Fruit fly (Drosophila melanogaster) whole organism, embryonic: ENCODE data around the gene ath.

Experiments used
- B-H1 ChIP-seq: fragments of 200-800 bp; sonication (Bioruptor generic); IDR thresholded peaks from 3 replicates; pipeline ENCODE4 v1.3.6; 2022; ENCODE audit warnings: missing biosample characterization, missing genetic modification characterization
- B-H2 ChIP-seq: fragments of 200-800 bp; sonication (Bioruptor generic); optimal IDR thresholded peaks from 2 replicates; lab custom pipeline; 2018; ENCODE audit warnings: missing biosample characterization, mild to moderate bottlenecking, missing genetic modification characterization
- CG12071 ChIP-seq: fragments of 200-800 bp; sonication (Bioruptor generic); optimal IDR thresholded peaks from 3 replicates; lab custom pipeline; 2018; ENCODE audit warnings: missing biosample characterization, mild to moderate bottlenecking, missing genetic modification characterization
- CG12104 ChIP-seq: fragments of 200-800 bp; sonication (Bioruptor generic); optimal IDR thresholded peaks from 3 replicates; lab custom pipeline; 2016; ENCODE audit warnings: missing biosample characterization, missing genetic modification characterization
- CG12942 ChIP-seq: fragments of 200-800 bp; sonication (Bioruptor generic); optimal IDR thresholded peaks from 3 replicates; lab custom pipeline; 2016; ENCODE audit warnings: missing biosample characterization, missing genetic modification characterization
- CG13296 ChIP-seq: fragments of 200-800 bp; sonication (Bioruptor generic); optimal IDR thresholded peaks from 3 replicates; lab custom pipeline; 2018; ENCODE audit warnings: missing biosample characterization, mild to moderate bottlenecking, missing genetic modification characterization
- CG14014 ChIP-seq: fragments of 200-800 bp; sonication (Bioruptor generic); IDR thresholded peaks from 2 replicates; pipeline ENCODE4 v1.3.6; 2022; ENCODE audit warnings: missing biosample characterization, missing genetic modification characterization
- CG1603 ChIP-seq: fragments of 200-800 bp; sonication (Bioruptor generic); optimal IDR thresholded peaks from 2 replicates; lab custom pipeline; 2019; ENCODE audit warnings: missing biosample characterization, mild to moderate bottlenecking, missing genetic modification characterization, moderate library complexity
- CG17328 ChIP-seq: fragments of 200-800 bp; sonication (Bioruptor generic); IDR thresholded peaks from 2 replicates; pipeline ENCODE4 v1.3.6; 2022; ENCODE audit warnings: missing biosample characterization, missing genetic modification characterization
- CG17568 ChIP-seq: fragments of 200-800 bp; sonication (Bioruptor generic); optimal IDR thresholded peaks from 2 replicates; lab custom pipeline; 2018; ENCODE audit warnings: missing biosample characterization, mild to moderate bottlenecking, missing genetic modification characterization, moderate library complexity
- CG2199 ChIP-seq: fragments of 200-800 bp; sonication (Bioruptor generic); IDR thresholded peaks from 3 replicates; pipeline ENCODE4 v1.3.6; 2022; ENCODE audit warnings: missing biosample characterization, missing genetic modification characterization
- CG2889 ChIP-seq: fragments of 200-800 bp; sonication (Bioruptor generic); IDR thresholded peaks from 3 replicates; pipeline ENCODE4 v1.3.6; 2022; ENCODE audit warnings: missing biosample characterization, missing genetic modification characterization
- CG30403 ChIP-seq: fragments of 200-800 bp; sonication (Bioruptor generic); optimal IDR thresholded peaks from 3 replicates; lab custom pipeline; 2016; ENCODE audit warnings: missing biosample characterization, missing genetic modification characterization
- CG30431 ChIP-seq: fragments of 200-800 bp; sonication (Bioruptor generic); optimal IDR thresholded peaks from 2 replicates; lab custom pipeline; 2017; ENCODE audit warnings: missing biosample characterization, missing genetic modification characterization
- CG34376 ChIP-seq: fragments of 200-800 bp; sonication (Bioruptor generic); optimal IDR thresholded peaks from 2 replicates; lab custom pipeline; 2018; ENCODE audit warnings: missing biosample characterization, mild to moderate bottlenecking, missing genetic modification characterization
- CG4424 ChIP-seq: fragments of 200-800 bp; sonication (Bioruptor generic); optimal IDR thresholded peaks from 3 replicates; lab custom pipeline; 2016; ENCODE audit warnings: missing biosample characterization, missing genetic modification characterization
- CG5953 ChIP-seq: fragments of 200-800 bp; sonication (Bioruptor generic); IDR thresholded peaks from 2 replicates; pipeline ENCODE4 v1.3.6; 2022; ENCODE audit warnings: missing biosample characterization, missing genetic modification characterization
- CG6854 ChIP-seq: fragments of 200-800 bp; sonication (Bioruptor generic); optimal IDR thresholded peaks from 3 replicates; lab custom pipeline; 2017; ENCODE audit warnings: missing biosample characterization, mild to moderate bottlenecking, missing genetic modification characterization
- CG7271 ChIP-seq: fragments of 200-800 bp; sonication (Bioruptor generic); optimal IDR thresholded peaks from 2 replicates; lab custom pipeline; 2018; ENCODE audit warnings: missing biosample characterization, mild to moderate bottlenecking, missing genetic modification characterization, moderate library complexity
- CG7556 ChIP-seq: fragments of 200-800 bp; sonication (Bioruptor generic); optimal IDR thresholded peaks from 2 replicates; lab custom pipeline; 2017; ENCODE audit warnings: missing biosample characterization, mild to moderate bottlenecking, missing genetic modification characterization
- CG8924 ChIP-seq: fragments of 200-800 bp; optimal IDR thresholded peaks from 3 replicates; lab custom pipeline; 2019; ENCODE audit warnings: missing biosample characterization, mild to moderate bottlenecking, missing genetic modification characterization, moderate library complexity
- CTCF ChIP-seq: fragments of 200-800 bp; sonication (Bioruptor generic); optimal IDR thresholded peaks from 2 replicates; lab custom pipeline; 2017; ENCODE audit warnings: missing biosample characterization, mild to moderate bottlenecking, missing genetic modification characterization, moderate library complexity
- CkIIα-i1 ChIP-seq: fragments of 200-800 bp; sonication (Bioruptor generic); IDR thresholded peaks from 2 replicates; pipeline ENCODE4 v1.3.6; 2022; ENCODE audit warnings: missing biosample characterization, missing genetic modification characterization
- D ChIP-seq, 2 experiments: fragments of 200-800 bp in 1 of 2; fragments of >200 bp in 1 of 2; sonication (Bioruptor generic) in 1 of 2; optimal IDR thresholded peaks; 2 replicates in 1 of 2; 3 replicates in 1 of 2; lab custom pipeline; 2017; ENCODE audit warnings: mild to moderate bottlenecking in 1 of 2, missing biosample characterization in 1 of 2, missing genetic modification characterization in 1 of 2, missing genetic modification reagents in 1 of 2
- Dad ChIP-seq: fragments of 200-800 bp; sonication (Bioruptor generic); optimal IDR thresholded peaks from 3 replicates; lab custom pipeline; 2016; ENCODE audit warnings: missing biosample characterization, missing genetic modification characterization
- Gug ChIP-seq: fragments of 200-800 bp; sonication (Bioruptor generic); IDR thresholded peaks from 4 replicates; pipeline ENCODE4 v1.3.6; 2022; ENCODE audit warnings: missing biosample characterization, missing genetic modification characterization
- Lpt ChIP-seq: fragments of >200 bp; optimal IDR thresholded peaks from 2 replicates; lab custom pipeline; 2018; ENCODE audit warnings: missing biosample characterization, missing genetic modification characterization
- Pdp1 ChIP-seq, 2 experiments: fragments of 200-800 bp; sonication (Bioruptor generic); optimal IDR thresholded peaks; 3 replicates each; lab custom pipeline; 2016; ENCODE audit warnings: missing biosample characterization in 2 of 2, missing genetic modification characterization in 2 of 2, mild to moderate bottlenecking in 1 of 2, moderate library complexity in 1 of 2
- Poxn ChIP-seq: fragments of 200-800 bp; sonication (Bioruptor generic); IDR thresholded peaks from 2 replicates; pipeline ENCODE4 v1.3.6; 2022; ENCODE audit warnings: missing biosample characterization, missing genetic modification characterization
- Rx ChIP-seq: fragments of 200-800 bp; sonication (Bioruptor generic); IDR thresholded peaks from 2 replicates; pipeline ENCODE4 v1.3.6; 2022; ENCODE audit warnings: missing biosample characterization, missing genetic modification characterization
- Vsx1 ChIP-seq: fragments of 200-800 bp; sonication (Bioruptor generic); optimal IDR thresholded peaks from 2 replicates; lab custom pipeline; 2017; ENCODE audit warnings: missing biosample characterization, mild to moderate bottlenecking, missing genetic modification characterization, missing genetic modification reagents
- cg ChIP-seq: fragments of 200-800 bp; sonication (Bioruptor generic); optimal IDR thresholded peaks from 3 replicates; lab custom pipeline; 2019; ENCODE audit warnings: missing biosample characterization, mild to moderate bottlenecking, missing genetic modification characterization, moderate library complexity
- chm ChIP-seq: fragments of 200-800 bp; sonication (Bioruptor generic); IDR thresholded peaks from 2 replicates; pipeline ENCODE4 v1.3.6; 2022; ENCODE audit warnings: missing biosample characterization, missing genetic modification characterization
- fd64A ChIP-seq: fragments of 200-800 bp; sonication (Bioruptor generic); optimal IDR thresholded peaks from 3 replicates; lab custom pipeline; 2018; ENCODE audit warnings: missing biosample characterization, mild to moderate bottlenecking, missing genetic modification characterization
- fd96Cb ChIP-seq: fragments of 200-800 bp; sonication (Bioruptor generic); optimal IDR thresholded peaks from 2 replicates; lab custom pipeline; 2018; ENCODE audit warnings: missing biosample characterization, mild to moderate bottlenecking, missing genetic modification characterization, moderate library complexity
- gcm2 ChIP-seq: fragments of 200-800 bp; sonication (Bioruptor generic); optimal IDR thresholded peaks from 2 replicates; lab custom pipeline; 2016; ENCODE audit warnings: missing biosample characterization, missing genetic modification characterization
- her ChIP-seq: fragments of 200-800 bp; sonication (Bioruptor generic); optimal IDR thresholded peaks from 2 replicates; lab custom pipeline; 2016; ENCODE audit warnings: missing biosample characterization, missing genetic modification characterization
- org-1 ChIP-seq: fragments of 200-800 bp; sonication (Bioruptor generic); optimal IDR thresholded peaks from 2 replicates; lab custom pipeline; 2017; ENCODE audit warnings: missing biosample characterization, missing genetic modification characterization
- pb ChIP-seq: fragments of 200-800 bp; sonication (Bioruptor generic); optimal IDR thresholded peaks from 3 replicates; lab custom pipeline; 2016; ENCODE audit warnings: missing biosample characterization, missing genetic modification characterization
- prd ChIP-seq, 3 experiments: fragments of >200 bp in 2 of 3; fragments of 200-800 bp in 1 of 3; sonication (Bioruptor generic) in 1 of 3; optimal IDR thresholded peaks in 2 of 3; IDR thresholded peaks in 1 of 3; 2 replicates in 2 of 3; 3 replicates in 1 of 3; pipeline versions ENCODE4 v1.3.6 to Lab custom; 2017 to 2022; ENCODE audit warnings: missing biosample characterization in 1 of 3, missing genetic modification characterization in 1 of 3
- pros ChIP-seq: fragments of 200-800 bp; sonication (Bioruptor generic); optimal IDR thresholded peaks from 3 replicates; lab custom pipeline; 2019; ENCODE audit warnings: missing biosample characterization, mild to moderate bottlenecking, missing genetic modification characterization, moderate library complexity
- row ChIP-seq: fragments of 200-800 bp; sonication (Bioruptor generic); IDR thresholded peaks from 3 replicates; pipeline ENCODE4 v1.3.6; 2022; ENCODE audit warnings: missing biosample characterization, missing genetic modification characterization
- run ChIP-seq: fragments of 200-800 bp; sonication (Bioruptor generic); optimal IDR thresholded peaks from 3 replicates; lab custom pipeline; 2018; ENCODE audit warnings: missing biosample characterization, mild to moderate bottlenecking, missing genetic modification characterization
- salm ChIP-seq: fragments of 200-800 bp; sonication (Bioruptor generic); optimal IDR thresholded peaks from 2 replicates; lab custom pipeline; 2018; ENCODE audit warnings: missing biosample characterization, mild to moderate bottlenecking, missing genetic modification characterization
- scrt ChIP-seq: fragments of 200-800 bp; sonication (Bioruptor generic); optimal IDR thresholded peaks from 2 replicates; lab custom pipeline; 2018; ENCODE audit warnings: missing biosample characterization, mild to moderate bottlenecking, missing genetic modification characterization, moderate library complexity
- sens-2 ChIP-seq: fragments of 200-800 bp; sonication (Bioruptor generic); IDR thresholded peaks from 2 replicates; pipeline ENCODE4 v1.3.6; 2022; ENCODE audit warnings: missing biosample characterization, missing genetic modification characterization
- sim ChIP-seq: fragments of 200-800 bp; sonication (Bioruptor generic); IDR thresholded peaks from 2 replicates; pipeline ENCODE4 v1.3.6; 2022; ENCODE audit warnings: missing biosample characterization, missing genetic modification characterization
- sisA ChIP-seq: fragments of 200-800 bp; sonication (Bioruptor generic); IDR thresholded peaks from 2 replicates; pipeline ENCODE4 v1.3.6; 2022; ENCODE audit warnings: missing biosample characterization, missing genetic modification characterization
- so ChIP-seq: fragments of 200-800 bp; sonication (Bioruptor generic); IDR thresholded peaks from 3 replicates; pipeline ENCODE4 v1.3.6; 2022; ENCODE audit warnings: missing biosample characterization, missing genetic modification characterization
- tna ChIP-seq: fragments of 200-800 bp; sonication (Bioruptor generic); IDR thresholded peaks from 2 replicates; pipeline ENCODE4 v1.3.6; 2022; ENCODE audit warnings: missing biosample characterization, missing genetic modification characterization; ENCODE audit not compliant: partially characterized antibody
- usp ChIP-seq: fragments of >200 bp; optimal IDR thresholded peaks from 2 replicates; lab custom pipeline; 2017; ENCODE audit warnings: missing biosample characterization, missing genetic modification characterization
- zf30C ChIP-seq: fragments of 200-800 bp; sonication (Bioruptor generic); optimal IDR thresholded peaks from 3 replicates; lab custom pipeline; 2018; ENCODE audit warnings: missing biosample characterization, mild to moderate bottlenecking, missing genetic modification characterization
- zfh1 ChIP-seq: fragments of 200-800 bp; sonication (Bioruptor generic); IDR thresholded peaks from 3 replicates; pipeline ENCODE4 v1.3.6; 2022; ENCODE audit warnings: missing biosample characterization, missing genetic modification characterization

Gene ath

dm6 chr2L:10250441-10250847 is 39.5 kb downstream of the ath start, which contains the start of the genes bsk and CG31717 (continued):
- TF ChIP-seq prd (optimal IDR thresholded peaks at IDR 0.05; lab: Kevin White, UChicago), result no peak
- TF ChIP-seq prd (GFP tag; IDR thresholded peaks at IDR 0.05; lab: Robert Waterston, UW), result no peak
- no peak for TF ChIP-seq so
- no peak for TF ChIP-seq scrt (GFP tag; lab: Kevin White, UChicago)
- no peak for TF ChIP-seq Pdp1 (GFP tag; optimal IDR thresholded peaks at IDR 0.05; lab: Kevin White, UChicago)
- no peak for TF ChIP-seq Dad
- no peak for TF ChIP-seq CG5953 (GFP tag; lab: Robert Waterston, UW)
- no peak for TF ChIP-seq pb (GFP tag; lab: Kevin White, UChicago)
- no peak for TF ChIP-seq CG30403 (GFP tag; lab: Kevin White, UChicago)
- no peak for TF ChIP-seq CG2889 (GFP tag; lab: Robert Waterston, UW)
- TF ChIP-seq CG14014 (GFP tag; lab: Robert Waterston, UW), result no peak
- TF ChIP-seq salm, result no peak
- no peak for TF ChIP-seq CG6854
- no peak for TF ChIP-seq sim (GFP tag; lab: Robert Waterston, UW)
- TF ChIP-seq row (GFP tag; lab: Robert Waterston, UW), result peak; percentile 65
- TF ChIP-seq CG34376, result no peak
- no peak for TF ChIP-seq CkIIα-i1 (GFP tag; lab: Robert Waterston, UW)
- TF ChIP-seq CG7556 (GFP tag; lab: Kevin White, UChicago), result no peak
- no peak for TF ChIP-seq Lpt (GFP tag; lab: Kevin White, UChicago)
- no peak for TF ChIP-seq fd64A (GFP tag; lab: Kevin White, UChicago)
- no peak for TF ChIP-seq CG30431 (GFP tag; lab: Kevin White, UChicago)
- TF ChIP-seq CG17568 (GFP tag; lab: Kevin White, UChicago), result no peak
- TF ChIP-seq CG4424 (GFP tag; lab: Kevin White, UChicago), result no peak
- TF ChIP-seq run, result no peak
- no peak for TF ChIP-seq chm
- no peak for TF ChIP-seq tna
- no peak for TF ChIP-seq CG12942 (GFP tag; lab: Kevin White, UChicago)
- TF ChIP-seq cg (GFP tag; lab: Kevin White, UChicago), result no peak
- no peak for TF ChIP-seq B-H1 (GFP tag; lab: Robert Waterston, UW)
- TF ChIP-seq CG17328 (GFP tag; lab: Robert Waterston, UW), result no peak
- no peak for TF ChIP-seq Poxn (GFP tag; lab: Robert Waterston, UW)
- TF ChIP-seq pros (GFP tag; lab: Kevin White, UChicago), result no peak
- no peak for TF ChIP-seq org-1 (GFP tag; lab: Kevin White, UChicago)
- no peak for TF ChIP-seq Vsx1 (GFP tag; lab: Kevin White, UChicago)
- TF ChIP-seq CTCF (GFP tag; lab: Kevin White, UChicago), result no peak
- TF ChIP-seq Rx (GFP tag; lab: Robert Waterston, UW), result no peak
- no peak for TF ChIP-seq Gug (GFP tag; lab: Robert Waterston, UW)
- no peak for TF ChIP-seq CG13296 (GFP tag; lab: Kevin White, UChicago)
- TF ChIP-seq CG8924, result peak; percentile 73
- TF ChIP-seq gcm2 (GFP tag; lab: Kevin White, UChicago), result no peak
- no peak for TF ChIP-seq zfh1 (GFP tag; lab: Robert Waterston, UW)
- TF ChIP-seq her, result no peak
- peak; percentile 93 for TF ChIP-seq CG1603 (tag; lab: Kevin White, UChicago)
- TF ChIP-seq CG2199 (GFP tag; lab: Robert Waterston, UW), result no peak
- TF ChIP-seq B-H2 (GFP tag; lab: Kevin White, UChicago), result peak; percentile 5
- no peak for TF ChIP-seq CG12104 (GFP tag; lab: Kevin White, UChicago)
- TF ChIP-seq usp, result no peak
- no peak for TF ChIP-seq zf30C (GFP tag; lab: Kevin White, UChicago)
- TF ChIP-seq CG12071 (GFP tag; lab: Kevin White, UChicago), result no peak
- TF ChIP-seq CG7271 (tag; lab: Kevin White, UChicago), result peak; percentile 14
- no peak for TF ChIP-seq sisA
- no peak for TF ChIP-seq fd96Cb (tag; lab: Kevin White, UChicago)
- TF ChIP-seq sens-2 (GFP tag; lab: Robert Waterston, UW), result no peak
- no peak for TF ChIP-seq D (optimal IDR thresholded peaks at IDR 0.05; lab: Kevin White, UChicago)
- no peak for TF ChIP-seq D (GFP tag; optimal IDR thresholded peaks at IDR 0.05; lab: Kevin White, UChicago)
